Fruit fly (Drosophila melanogaster) whole organism, embryonic: Measurements from ENCODE around the gene CG8907.

ENCODE experiments used
- Abd-B ChIP-seq: fragments of 200-800 bp; sonication (Bioruptor generic); optimal IDR thresholded peaks from 2 replicates; lab custom pipeline; 2018; ENCODE audit warnings: missing biosample characterization, mild to moderate bottlenecking, missing genetic modification characterization, moderate library complexity
- BEAF-32 ChIP-seq: fragments of 200-800 bp; sonication (Bioruptor generic); optimal IDR thresholded peaks from 3 replicates; lab custom pipeline; 2017; ENCODE audit warnings: missing biosample characterization, missing genetic modification characterization, mild to moderate bottlenecking, moderate library complexity, missing genetic modification reagents
- BtbVII ChIP-seq: fragments of 200-800 bp; sonication (Bioruptor generic); optimal IDR thresholded peaks from 3 replicates; lab custom pipeline; 2017; ENCODE audit warnings: missing biosample characterization, mild to moderate bottlenecking, missing genetic modification characterization
- CG10321 ChIP-seq: fragments of 200-800 bp; sonication (Bioruptor generic); IDR thresholded peaks from 2 replicates; pipeline ENCODE4 v1.3.6; 2022; ENCODE audit warnings: missing biosample characterization, missing genetic modification characterization
- CG11093 ChIP-seq: fragments of 200-800 bp; sonication (Bioruptor generic); IDR thresholded peaks from 3 replicates; pipeline ENCODE4 v1.3.6; 2022; ENCODE audit warnings: missing biosample characterization, missing genetic modification characterization
- CG1233 ChIP-seq: fragments of 200-800 bp; sonication (Bioruptor generic); optimal IDR thresholded peaks from 4 replicates; lab custom pipeline; 2018; ENCODE audit warnings: missing biosample characterization, mild to moderate bottlenecking, missing genetic modification characterization
- CG14667 ChIP-seq: fragments of 200-800 bp; sonication (Bioruptor generic); IDR thresholded peaks from 2 replicates; pipeline ENCODE4 v1.3.6; 2022; ENCODE audit warnings: missing biosample characterization, missing genetic modification characterization
- CG15073 ChIP-seq: fragments of 200-800 bp; sonication (Bioruptor generic); optimal IDR thresholded peaks from 2 replicates; lab custom pipeline; 2016; ENCODE audit warnings: missing biosample characterization, missing genetic modification characterization
- CG15269 ChIP-seq: fragments of 200-800 bp; sonication (Bioruptor generic); optimal IDR thresholded peaks from 2 replicates; lab custom pipeline; 2018; ENCODE audit warnings: missing biosample characterization, mild to moderate bottlenecking, missing genetic modification characterization, moderate library complexity
- CG15514 ChIP-seq: fragments of 200-800 bp; sonication (Bioruptor generic); optimal IDR thresholded peaks from 3 replicates; lab custom pipeline; 2017; ENCODE audit warnings: missing biosample characterization, missing genetic modification characterization, mild to moderate bottlenecking, moderate library complexity, missing genetic modification reagents
- CG1647 ChIP-seq: fragments of 200-800 bp; sonication (Bioruptor generic); optimal IDR thresholded peaks from 3 replicates; lab custom pipeline; 2016; ENCODE audit warnings: missing biosample characterization, missing genetic modification characterization
- CG17186 ChIP-seq: fragments of 200-800 bp; sonication (Bioruptor generic); optimal IDR thresholded peaks from 3 replicates; lab custom pipeline; 2017; ENCODE audit warnings: missing biosample characterization, missing genetic modification reagents, missing genetic modification characterization
- CG17359 ChIP-seq: fragments of 200-800 bp; sonication (Bioruptor generic); optimal IDR thresholded peaks from 3 replicates; lab custom pipeline; 2018; ENCODE audit warnings: missing biosample characterization, mild to moderate bottlenecking, missing genetic modification characterization, moderate library complexity
- CG17802 ChIP-seq: fragments of 200-800 bp; sonication (Bioruptor generic); optimal IDR thresholded peaks from 2 replicates; lab custom pipeline; 2018; ENCODE audit warnings: missing biosample characterization, mild to moderate bottlenecking, missing genetic modification characterization, moderate library complexity
- CG17829 ChIP-seq: fragments of 200-800 bp; optimal IDR thresholded peaks from 2 replicates; lab custom pipeline; 2019; ENCODE audit warnings: missing biosample characterization, mild to moderate bottlenecking, missing genetic modification characterization, moderate library complexity
- CG18262 ChIP-seq: fragments of 200-800 bp; optimal IDR thresholded peaks from 3 replicates; lab custom pipeline; 2019; ENCODE audit warnings: missing biosample characterization, mild to moderate bottlenecking, missing genetic modification characterization, moderate library complexity
- CG2199 ChIP-seq: fragments of 200-800 bp; sonication (Bioruptor generic); IDR thresholded peaks from 3 replicates; pipeline ENCODE4 v1.3.6; 2022; ENCODE audit warnings: missing biosample characterization, missing genetic modification characterization
- CG2202 ChIP-seq: fragments of 200-800 bp; sonication (Bioruptor generic); optimal IDR thresholded peaks from 2 replicates; lab custom pipeline; 2018; ENCODE audit warnings: missing biosample characterization, mild to moderate bottlenecking, missing genetic modification characterization
- CG34224 ChIP-seq: fragments of 200-800 bp; sonication (Bioruptor generic); IDR thresholded peaks from 3 replicates; pipeline ENCODE4 v1.3.6; 2022; ENCODE audit warnings: missing biosample characterization, missing genetic modification characterization; ENCODE audit not compliant: partially characterized antibody
- CG4820 ChIP-seq: fragments of 200-800 bp; sonication (Bioruptor generic); optimal IDR thresholded peaks from 3 replicates; lab custom pipeline; 2016; ENCODE audit warnings: missing biosample characterization, missing genetic modification characterization
- CG6813 ChIP-seq: fragments of 200-800 bp; sonication (Bioruptor generic); optimal IDR thresholded peaks from 2 replicates; lab custom pipeline; 2017; ENCODE audit warnings: missing biosample characterization, missing genetic modification characterization, mild to moderate bottlenecking, moderate library complexity, missing genetic modification reagents
- CG9437 ChIP-seq: fragments of 200-800 bp; sonication (Bioruptor generic); optimal IDR thresholded peaks from 2 replicates; lab custom pipeline; 2018; ENCODE audit warnings: missing biosample characterization, mild to moderate bottlenecking, missing genetic modification characterization
- CTCF ChIP-seq: fragments of 200-800 bp; sonication (Bioruptor generic); optimal IDR thresholded peaks from 2 replicates; lab custom pipeline; 2017; ENCODE audit warnings: missing biosample characterization, mild to moderate bottlenecking, missing genetic modification characterization, moderate library complexity
- Chrac-16 ChIP-seq: fragments of 200-800 bp; sonication (Bioruptor generic); optimal IDR thresholded peaks from 3 replicates; lab custom pipeline; 2016; ENCODE audit warnings: missing biosample characterization, missing genetic modification characterization
- Dek ChIP-seq: fragments of 200-800 bp; sonication (Bioruptor generic); optimal IDR thresholded peaks from 3 replicates; lab custom pipeline; 2019; ENCODE audit warnings: missing biosample characterization, mild to moderate bottlenecking, missing genetic modification characterization, moderate library complexity
- Hr39 ChIP-seq: fragments of >200 bp; optimal IDR thresholded peaks from 2 replicates; lab custom pipeline; 2017
- MTF-1 ChIP-seq: fragments of 200-800 bp; sonication (Bioruptor generic); optimal IDR thresholded peaks from 2 replicates; lab custom pipeline; 2018; ENCODE audit warnings: missing biosample characterization, mild to moderate bottlenecking, missing genetic modification characterization, borderline replicate concordance
- Nf-YC ChIP-seq: fragments of 200-800 bp; optimal IDR thresholded peaks from 3 replicates; lab custom pipeline; 2019; ENCODE audit warnings: missing biosample characterization, mild to moderate bottlenecking, missing genetic modification characterization, moderate library complexity
- Sry-δ ChIP-seq: fragments of 200-800 bp; sonication (Bioruptor generic); optimal IDR thresholded peaks from 2 replicates; lab custom pipeline; 2016; ENCODE audit warnings: missing biosample characterization, missing genetic modification characterization
- chif ChIP-seq, 2 experiments: fragments of 200-800 bp; sonication (Bioruptor generic); optimal IDR thresholded peaks; 3 replicates each; lab custom pipeline; 2016; ENCODE audit warnings: missing biosample characterization in 2 of 2, missing genetic modification characterization in 2 of 2
- chinmo ChIP-seq: fragments of 200-800 bp; sonication (Bioruptor generic); IDR thresholded peaks from 4 replicates; pipeline ENCODE4 v1.3.6; 2022; ENCODE audit warnings: missing biosample characterization, missing genetic modification characterization; ENCODE audit not compliant: partially characterized antibody
- dati ChIP-seq: fragments of 200-800 bp; sonication (Bioruptor generic); IDR thresholded peaks from 2 replicates; pipeline ENCODE4 v1.3.6; 2022; ENCODE audit warnings: missing biosample characterization, missing genetic modification characterization
- dmrt99B ChIP-seq: fragments of 200-800 bp; sonication (Bioruptor generic); optimal IDR thresholded peaks from 2 replicates; lab custom pipeline; 2018; ENCODE audit warnings: missing biosample characterization, mild to moderate bottlenecking, missing genetic modification characterization, moderate library complexity
- en ChIP-seq: fragments of 200-800 bp; sonication (Bioruptor generic); optimal IDR thresholded peaks from 2 replicates; lab custom pipeline; 2016; ENCODE audit warnings: missing biosample characterization, missing genetic modification characterization
- fd102C ChIP-seq: fragments of 200-800 bp; sonication (Bioruptor generic); optimal IDR thresholded peaks from 2 replicates; lab custom pipeline; 2018; ENCODE audit warnings: missing biosample characterization, mild to moderate bottlenecking, missing genetic modification characterization, moderate library complexity
- insv ChIP-seq, 2 experiments: fragments of 200-800 bp; sonication (Bioruptor generic); optimal IDR thresholded peaks; 3 replicates each; lab custom pipeline; 2016 to 2018; ENCODE audit warnings: missing biosample characterization in 2 of 2, missing genetic modification characterization in 2 of 2
- lilli ChIP-seq: fragments of 200-800 bp; sonication (Bioruptor generic); optimal IDR thresholded peaks from 3 replicates; lab custom pipeline; 2016; ENCODE audit warnings: missing biosample characterization, missing genetic modification characterization
- lola ChIP-seq, 3 experiments: fragments of >200 bp in 2 of 3; fragments of 200-800 bp in 1 of 3; sonication (Bioruptor generic) in 1 of 3; optimal IDR thresholded peaks; 2 replicates each; lab custom pipeline; 2017 to 2019; ENCODE audit warnings: missing biosample characterization in 3 of 3, missing genetic modification characterization in 3 of 3, mild to moderate bottlenecking in 1 of 3, moderate library complexity in 1 of 3
- mld ChIP-seq: fragments of 200-800 bp; sonication (Bioruptor generic); IDR thresholded peaks from 3 replicates; pipeline ENCODE4 v1.3.6; 2022; ENCODE audit warnings: missing biosample characterization, missing genetic modification characterization; ENCODE audit not compliant: partially characterized antibody
- nerfin-1 ChIP-seq: fragments of 200-800 bp; sonication (Bioruptor generic); optimal IDR thresholded peaks from 3 replicates; lab custom pipeline; 2019; ENCODE audit warnings: missing biosample characterization, mild to moderate bottlenecking, missing genetic modification characterization, moderate library complexity
- oc ChIP-seq: fragments of 200-800 bp; sonication (Bioruptor generic); optimal IDR thresholded peaks from 2 replicates; lab custom pipeline; 2018; ENCODE audit warnings: missing biosample characterization, mild to moderate bottlenecking, missing genetic modification characterization, moderate library complexity
- otp ChIP-seq: fragments of 200-800 bp; sonication (Bioruptor generic); IDR thresholded peaks from 3 replicates; pipeline ENCODE4, ENCODE4 v1.3.6; 2022; ENCODE audit warnings: missing biosample characterization, missing genetic modification characterization
- pb ChIP-seq: fragments of 200-800 bp; sonication (Bioruptor generic); optimal IDR thresholded peaks from 3 replicates; lab custom pipeline; 2016; ENCODE audit warnings: missing biosample characterization, missing genetic modification characterization
- pho ChIP-seq: fragments of 200-800 bp; sonication (Bioruptor generic); optimal IDR thresholded peaks from 2 replicates; lab custom pipeline; 2016; ENCODE audit warnings: missing biosample characterization, missing genetic modification characterization
- prd ChIP-seq, 3 experiments: fragments of >200 bp in 2 of 3; fragments of 200-800 bp in 1 of 3; sonication (Bioruptor generic) in 1 of 3; optimal IDR thresholded peaks in 2 of 3; IDR thresholded peaks in 1 of 3; 2 replicates in 2 of 3; 3 replicates in 1 of 3; pipeline versions ENCODE4 v1.3.6 to Lab custom; 2017 to 2022; ENCODE audit warnings: missing biosample characterization in 1 of 3, missing genetic modification characterization in 1 of 3
- sim ChIP-seq: fragments of 200-800 bp; sonication (Bioruptor generic); IDR thresholded peaks from 2 replicates; pipeline ENCODE4 v1.3.6; 2022; ENCODE audit warnings: missing biosample characterization, missing genetic modification characterization
- twi ChIP-seq: fragments of 200-800 bp; optimal IDR thresholded peaks from 2 replicates; lab custom pipeline; 2019; ENCODE audit warnings: missing biosample characterization, mild to moderate bottlenecking, missing genetic modification characterization, moderate library complexity
- wor ChIP-seq: fragments of 200-800 bp; sonication (Bioruptor generic); IDR thresholded peaks from 2 replicates; pipeline ENCODE4 v1.3.6; 2022; ENCODE audit warnings: missing biosample characterization, missing genetic modification characterization
- zf30C ChIP-seq: fragments of 200-800 bp; sonication (Bioruptor generic); optimal IDR thresholded peaks from 3 replicates; lab custom pipeline; 2018; ENCODE audit warnings: missing biosample characterization, mild to moderate bottlenecking, missing genetic modification characterization

The CG8907 gene

dm6 chr3R:17056183-17056904, 48.3 kb downstream of the CG8907 start (continued):
- TF ChIP-seq CG34224 (peak; percentile 51; the same call in 1 of the 3 replicates), zf30C (GFP tag; lab: Kevin White, UChicago) (peak; percentile 33), Hr39 (no peak), CG15269 (tag; lab: Kevin White, UChicago) (peak; percentile 5), CG17829 (tag; lab: Kevin White, UChicago) (peak; percentile 19), Abd-B (GFP tag; lab: Kevin White, UChicago) (peak; percentile 72), Dek (tag; lab: Kevin White, UChicago) (no peak), chif (GFP tag; optimal IDR thresholded peaks at IDR 0.05; lab: Kevin White, UChicago) (no peak), mld (peak; percentile 57; the same call in 1 of the 3 replicates), lola (GFP tag; optimal IDR thresholded peaks at IDR 0.05; lab: Kevin White, UChicago) (peak in 1 of 3 experiments; percentile 69), CG4820 (GFP tag; lab: Kevin White, UChicago) (no peak), CG15073 (no peak), CG17802 (tag; lab: Kevin White, UChicago) (no peak), BtbVII (peak; percentile 82), BEAF-32 (GFP tag; lab: Kevin White, UChicago) (no peak), oc (tag; lab: Kevin White, UChicago) (no peak), CG1647 (GFP tag; lab: Kevin White, UChicago) (no peak), wor (GFP tag; lab: Robert Waterston, UW) (no peak), twi (tag; lab: Kevin White, UChicago) (peak; percentile 59), pb (GFP tag; lab: Kevin White, UChicago) (peak; percentile 18), lilli (GFP tag; lab: Kevin White, UChicago) (peak; percentile 23), dmrt99B (tag; lab: Kevin White, UChicago) (peak; percentile 15), CG2202 (tag; lab: Kevin White, UChicago) (no peak), CG6813 (GFP tag; lab: Kevin White, UChicago) (no peak), CG15514 (no peak), Chrac-16 (no peak), CG18262 (tag; lab: Kevin White, UChicago) (no peak), chinmo (GFP tag; lab: Robert Waterston, UW) (peak; percentile 95), prd (optimal IDR thresholded peaks at IDR 0.05; lab: Kevin White, UChicago) (no peak), prd (GFP tag; IDR thresholded peaks at IDR 0.05; lab: Robert Waterston, UW) (no peak), Sry-δ (GFP tag; lab: Kevin White, UChicago) (no peak), pho (no peak), CG17359 (tag; lab: Kevin White, UChicago) (no peak), CTCF (peak; percentile 75), CG11093 (no peak), CG9437 (GFP tag; lab: Kevin White, UChicago) (no peak), CG2199 (GFP tag; lab: Robert Waterston, UW) (peak; percentile 73; the same call in 1 of the 3 replicates), nerfin-1 (tag; lab: Kevin White, UChicago) (no peak), insv (GFP tag; optimal IDR thresholded peaks at IDR 0.05; lab: Kevin White, UChicago) (no peak), CG1233 (GFP tag; lab: Kevin White, UChicago) (peak; percentile 16), CG10321 (peak; percentile 58; the same call in 1 of the 2 replicates), fd102C (GFP tag; lab: Kevin White, UChicago) (no peak), dati (GFP tag; lab: Robert Waterston, UW) (no peak), otp (peak; percentile 74), MTF-1 (GFP tag; lab: Kevin White, UChicago) (no peak), sim (GFP tag; lab: Robert Waterston, UW) (no peak), CG14667 (0 out of 2 replicates have a peak, but pooled peaks have one; percentile 6), CG17186 (GFP tag; lab: Kevin White, UChicago) (no peak), Nf-YC (tag; lab: Kevin White, UChicago) (peak; percentile 78), en (GFP tag; lab: Kevin White, UChicago) (no peak)
